Fruit fly (Drosophila melanogaster) whole organism, embryonic: ENCODE results near the gene CG34176.

Experiments used
- Awh ChIP-seq: fragments of 200-800 bp; sonication (Bioruptor generic); IDR thresholded peaks from 2 replicates; pipeline ENCODE4, ENCODE4 v1.3.6; 2022; ENCODE audit warnings: missing biosample characterization, missing genetic modification characterization
- BEAF-32 ChIP-seq: fragments of 200-800 bp; sonication (Bioruptor generic); optimal IDR thresholded peaks from 3 replicates; lab custom pipeline; 2017; ENCODE audit warnings: missing biosample characterization, missing genetic modification characterization, mild to moderate bottlenecking, moderate library complexity, missing genetic modification reagents
- Blimp-1 ChIP-seq: fragments of 200-800 bp; sonication (Bioruptor generic); optimal IDR thresholded peaks from 3 replicates; lab custom pipeline; 2018; ENCODE audit warnings: missing biosample characterization, missing genetic modification characterization, mild to moderate bottlenecking, moderate library complexity, missing genetic modification reagents
- CG10267 ChIP-seq: fragments of 200-800 bp; sonication (Bioruptor generic); optimal IDR thresholded peaks from 2 replicates; lab custom pipeline; 2018; ENCODE audit warnings: missing biosample characterization, mild to moderate bottlenecking, missing genetic modification characterization, moderate library complexity
- CG10959 ChIP-seq: fragments of 200-800 bp; sonication (Bioruptor generic); IDR thresholded peaks from 2 replicates; pipeline ENCODE4 v1.3.6; 2022; ENCODE audit warnings: missing biosample characterization, missing genetic modification characterization
- CG10979 ChIP-seq: fragments of 200-800 bp; sonication (Bioruptor generic); optimal IDR thresholded peaks from 2 replicates; lab custom pipeline; 2018; ENCODE audit warnings: missing biosample characterization, mild to moderate bottlenecking, missing genetic modification characterization, moderate library complexity
- CG11504 ChIP-seq: fragments of 200-800 bp; sonication (Bioruptor generic); optimal IDR thresholded peaks from 3 replicates; lab custom pipeline; 2019; ENCODE audit warnings: missing biosample characterization, mild to moderate bottlenecking, missing genetic modification characterization, moderate library complexity
- CG14710 ChIP-seq: fragments of 200-800 bp; sonication (Bioruptor generic); optimal IDR thresholded peaks from 3 replicates; lab custom pipeline; 2019; ENCODE audit warnings: missing biosample characterization, mild to moderate bottlenecking, missing genetic modification characterization, moderate library complexity
- CG17568 ChIP-seq: fragments of 200-800 bp; sonication (Bioruptor generic); optimal IDR thresholded peaks from 2 replicates; lab custom pipeline; 2018; ENCODE audit warnings: missing biosample characterization, mild to moderate bottlenecking, missing genetic modification characterization, moderate library complexity
- CG18262 ChIP-seq: fragments of 200-800 bp; optimal IDR thresholded peaks from 3 replicates; lab custom pipeline; 2019; ENCODE audit warnings: missing biosample characterization, mild to moderate bottlenecking, missing genetic modification characterization, moderate library complexity
- CG1832 ChIP-seq: fragments of 200-800 bp; sonication (Bioruptor generic); optimal IDR thresholded peaks from 2 replicates; lab custom pipeline; 2017; ENCODE audit warnings: missing biosample characterization, mild to moderate bottlenecking, missing genetic modification characterization, inconsistent platforms
- CG18599 ChIP-seq: fragments of 200-800 bp; sonication (Bioruptor generic); optimal IDR thresholded peaks from 3 replicates; lab custom pipeline; 2017; ENCODE audit warnings: missing biosample characterization, missing genetic modification characterization, mild to moderate bottlenecking, moderate library complexity, missing genetic modification reagents
- CG2199 ChIP-seq: fragments of 200-800 bp; sonication (Bioruptor generic); IDR thresholded peaks from 3 replicates; pipeline ENCODE4 v1.3.6; 2022; ENCODE audit warnings: missing biosample characterization, missing genetic modification characterization
- CG2678 ChIP-seq: fragments of 200-800 bp; sonication (Bioruptor generic); optimal IDR thresholded peaks from 3 replicates; lab custom pipeline; 2019; ENCODE audit warnings: missing biosample characterization, mild to moderate bottlenecking, missing genetic modification characterization, moderate library complexity
- CG2712 ChIP-seq: fragments of 200-800 bp; optimal IDR thresholded peaks from 3 replicates; lab custom pipeline; 2019; ENCODE audit warnings: missing biosample characterization, mild to moderate bottlenecking, missing genetic modification characterization, moderate library complexity
- CG34224 ChIP-seq: fragments of 200-800 bp; sonication (Bioruptor generic); IDR thresholded peaks from 3 replicates; pipeline ENCODE4 v1.3.6; 2022; ENCODE audit warnings: missing biosample characterization, missing genetic modification characterization; ENCODE audit not compliant: partially characterized antibody
- CG4360 ChIP-seq: fragments of 200-800 bp; sonication (Bioruptor generic); IDR thresholded peaks from 2 replicates; pipeline ENCODE4 v1.3.6; 2022; ENCODE audit warnings: missing biosample characterization, missing genetic modification characterization
- CG4404 ChIP-seq: fragments of 200-800 bp; sonication (Bioruptor generic); IDR thresholded peaks from 2 replicates; pipeline ENCODE4 v1.3.6; 2022; ENCODE audit warnings: missing biosample characterization, missing genetic modification characterization
- CG4617 ChIP-seq: fragments of 200-800 bp; sonication (Bioruptor generic); optimal IDR thresholded peaks from 3 replicates; lab custom pipeline; 2016; ENCODE audit warnings: missing biosample characterization, missing genetic modification characterization, borderline replicate concordance
- CG5180 ChIP-seq: fragments of 200-800 bp; sonication (Bioruptor generic); optimal IDR thresholded peaks from 3 replicates; lab custom pipeline; 2017; ENCODE audit warnings: missing biosample characterization, missing genetic modification characterization, mild to moderate bottlenecking, moderate library complexity, missing genetic modification reagents
- CG6689 ChIP-seq: fragments of 200-800 bp; sonication (Bioruptor generic); IDR thresholded peaks from 2 replicates; pipeline ENCODE4 v1.3.6; 2022; ENCODE audit warnings: missing biosample characterization, missing genetic modification characterization
- CG7839 ChIP-seq: fragments of 200-800 bp; sonication (Bioruptor generic); optimal IDR thresholded peaks from 3 replicates; lab custom pipeline; 2018; ENCODE audit warnings: missing biosample characterization, mild to moderate bottlenecking, missing genetic modification characterization, moderate library complexity
- CHES-1-like ChIP-seq: fragments of 200-800 bp; sonication (Bioruptor generic); optimal IDR thresholded peaks from 2 replicates; lab custom pipeline; 2016; ENCODE audit warnings: missing biosample characterization, missing genetic modification characterization
- D19B ChIP-seq: fragments of 200-800 bp; sonication (Bioruptor generic); optimal IDR thresholded peaks from 2 replicates; lab custom pipeline; 2017; ENCODE audit warnings: missing biosample characterization, mild to moderate bottlenecking, missing genetic modification characterization
- Dfd ChIP-seq, 2 experiments: fragments of >200 bp; optimal IDR thresholded peaks; 2 replicates each; lab custom pipeline; 2017; ENCODE audit warnings: missing biosample characterization in 2 of 2, missing genetic modification characterization in 2 of 2
- Elba2 ChIP-seq: fragments of 200-800 bp; sonication (Bioruptor generic); optimal IDR thresholded peaks from 3 replicates; lab custom pipeline; 2016; ENCODE audit warnings: missing biosample characterization, missing genetic modification characterization
- Ets97D ChIP-seq: fragments of 200-800 bp; sonication (Bioruptor generic); optimal IDR thresholded peaks from 3 replicates; lab custom pipeline; 2016; ENCODE audit warnings: missing biosample characterization, missing genetic modification characterization
- Fer1 ChIP-seq: fragments of 200-800 bp; sonication (Bioruptor generic); optimal IDR thresholded peaks from 2 replicates; lab custom pipeline; 2017; ENCODE audit warnings: missing biosample characterization, mild to moderate bottlenecking, missing genetic modification characterization
- Nf-YC ChIP-seq: fragments of 200-800 bp; optimal IDR thresholded peaks from 3 replicates; lab custom pipeline; 2019; ENCODE audit warnings: missing biosample characterization, mild to moderate bottlenecking, missing genetic modification characterization, moderate library complexity
- Spps ChIP-seq: fragments of 200-800 bp; sonication (Bioruptor generic); optimal IDR thresholded peaks from 2 replicates; lab custom pipeline; 2018; ENCODE audit warnings: missing biosample characterization, mild to moderate bottlenecking, missing genetic modification characterization
- Taf1 ChIP-seq: fragments of 200-800 bp; sonication (Bioruptor generic); IDR thresholded peaks from 2 replicates; pipeline ENCODE4 v1.3.6; 2022; ENCODE audit warnings: missing biosample characterization, missing genetic modification characterization
- Xrp1 ChIP-seq: fragments of 200-800 bp; sonication (Bioruptor generic); IDR thresholded peaks from 2 replicates; pipeline ENCODE4 v1.3.6; 2022; ENCODE audit warnings: missing biosample characterization, missing genetic modification characterization
- aop ChIP-seq: fragments of 200-800 bp; sonication (Bioruptor generic); IDR thresholded peaks from 2 replicates; pipeline ENCODE4 v1.3.6; 2022; ENCODE audit warnings: missing biosample characterization, missing genetic modification characterization
- bsh ChIP-seq, 2 experiments: fragments of 200-800 bp; sonication (Bioruptor generic); optimal IDR thresholded peaks; 2 replicates each; lab custom pipeline; 2017 to 2018; ENCODE audit warnings: mild to moderate bottlenecking in 2 of 2, missing biosample characterization in 2 of 2, missing genetic modification characterization in 2 of 2, moderate library complexity in 1 of 2
- chn ChIP-seq: fragments of 200-800 bp; sonication (Bioruptor generic); optimal IDR thresholded peaks from 2 replicates; lab custom pipeline; 2016; ENCODE audit warnings: missing biosample characterization, missing genetic modification characterization
- dmrt11E ChIP-seq: fragments of 200-800 bp; sonication (Bioruptor generic); optimal IDR thresholded peaks from 3 replicates; lab custom pipeline; 2018; ENCODE audit warnings: missing biosample characterization, mild to moderate bottlenecking, missing genetic modification characterization, moderate library complexity
- gem ChIP-seq: fragments of 200-800 bp; sonication (Bioruptor generic); optimal IDR thresholded peaks from 2 replicates; lab custom pipeline; 2019; ENCODE audit warnings: missing biosample characterization, mild to moderate bottlenecking, missing genetic modification characterization, moderate library complexity
- kni ChIP-seq: fragments of 200-800 bp; sonication (Bioruptor generic); optimal IDR thresholded peaks from 3 replicates; lab custom pipeline; 2017; ENCODE audit warnings: mild to moderate bottlenecking, missing biosample characterization, missing genetic modification reagents, missing genetic modification characterization
- lola ChIP-seq, 3 experiments: fragments of >200 bp in 2 of 3; fragments of 200-800 bp in 1 of 3; sonication (Bioruptor generic) in 1 of 3; optimal IDR thresholded peaks; 2 replicates each; lab custom pipeline; 2017 to 2019; ENCODE audit warnings: missing biosample characterization in 3 of 3, missing genetic modification characterization in 3 of 3, mild to moderate bottlenecking in 1 of 3, moderate library complexity in 1 of 3
- prd ChIP-seq, 3 experiments: fragments of >200 bp in 2 of 3; fragments of 200-800 bp in 1 of 3; sonication (Bioruptor generic) in 1 of 3; optimal IDR thresholded peaks in 2 of 3; IDR thresholded peaks in 1 of 3; 2 replicates in 2 of 3; 3 replicates in 1 of 3; pipeline versions ENCODE4 v1.3.6 to Lab custom; 2017 to 2022; ENCODE audit warnings: missing biosample characterization in 1 of 3, missing genetic modification characterization in 1 of 3
- pros ChIP-seq: fragments of 200-800 bp; sonication (Bioruptor generic); optimal IDR thresholded peaks from 3 replicates; lab custom pipeline; 2019; ENCODE audit warnings: missing biosample characterization, mild to moderate bottlenecking, missing genetic modification characterization, moderate library complexity
- ro ChIP-seq: fragments of 200-800 bp; sonication (Bioruptor generic); IDR thresholded peaks from 2 replicates; pipeline ENCODE4 v1.3.6; 2022; ENCODE audit warnings: missing biosample characterization, missing genetic modification characterization
- row ChIP-seq: fragments of 200-800 bp; sonication (Bioruptor generic); IDR thresholded peaks from 3 replicates; pipeline ENCODE4 v1.3.6; 2022; ENCODE audit warnings: missing biosample characterization, missing genetic modification characterization
- sens ChIP-seq: fragments of 200-800 bp; sonication (Bioruptor generic); peaks from one replicate; lab custom pipeline; 2016; ENCODE audit warnings: missing biosample characterization, missing genetic modification characterization
- sqz ChIP-seq: fragments of 200-800 bp; sonication (Bioruptor generic); optimal IDR thresholded peaks from 3 replicates; lab custom pipeline; 2018; ENCODE audit warnings: missing biosample characterization, mild to moderate bottlenecking, missing genetic modification characterization
- tll ChIP-seq, 2 experiments: fragments of 200-800 bp in 1 of 2; fragments of >200 bp in 1 of 2; sonication (Bioruptor generic) in 1 of 2; optimal IDR thresholded peaks; 2 replicates each; lab custom pipeline; 2017 to 2019; ENCODE audit warnings: missing biosample characterization in 2 of 2, missing genetic modification characterization in 2 of 2, mild to moderate bottlenecking in 1 of 2, moderate library complexity in 1 of 2

The CG34176 gene

DNA sequence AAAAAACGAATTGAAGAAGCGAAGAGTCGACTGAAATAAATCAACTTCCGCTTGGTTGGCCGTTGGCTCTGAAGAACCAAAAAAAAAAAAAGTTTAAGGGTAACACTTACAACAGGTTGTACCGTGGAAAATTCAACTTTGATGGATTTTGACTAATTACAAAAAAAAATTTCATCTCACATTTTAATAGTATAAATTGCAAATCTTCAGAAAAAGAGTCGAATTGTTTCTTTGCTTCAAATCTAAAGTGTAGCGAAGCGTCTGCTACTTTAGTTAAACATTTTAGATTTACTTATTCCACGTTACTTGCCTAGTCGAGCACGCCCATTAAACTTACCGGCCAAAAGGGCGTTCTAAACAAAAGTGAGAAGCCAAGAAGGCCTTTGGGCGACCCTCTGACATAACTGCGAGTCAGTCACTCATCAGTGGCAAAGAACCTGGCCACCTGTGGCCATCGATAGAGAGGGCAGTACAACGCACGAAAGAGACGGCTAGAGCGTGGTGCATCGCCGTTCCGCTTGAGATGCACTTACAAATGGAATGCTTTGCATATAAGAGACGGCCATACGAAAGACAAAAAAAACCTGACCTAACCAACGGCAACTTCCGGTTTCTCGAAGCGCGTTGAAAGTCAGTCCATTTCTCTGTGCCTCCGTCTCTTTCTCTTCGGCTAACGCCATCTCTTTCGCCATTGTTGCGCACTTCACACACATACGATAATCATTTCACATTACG lies 17.9 kb downstream of the CG34176 start:
- peak; percentile 10 for TF ChIP-seq D19B
- TF ChIP-seq sqz (GFP tag; lab: Kevin White, UChicago), result peak; percentile 31
- peak; percentile 14 for TF ChIP-seq CG7839 (tag; lab: Kevin White, UChicago)
- TF ChIP-seq dmrt11E (tag; lab: Kevin White, UChicago), result peak; percentile 48
- peak in 1 of 2 experiments; percentile 25 for TF ChIP-seq bsh (GFP tag; optimal IDR thresholded peaks at IDR 0.05; lab: Kevin White, UChicago)
- peak; percentile 47; the same call in 1 of the 2 replicates for TF ChIP-seq Xrp1 (GFP tag; lab: Robert Waterston, UW)
- TF ChIP-seq CG18262 (tag; lab: Kevin White, UChicago), result peak; percentile 36
- peak; percentile 28 for TF ChIP-seq pros (GFP tag; lab: Kevin White, UChicago)
- peak; percentile 82 for TF ChIP-seq aop (GFP tag; lab: Robert Waterston, UW)
- peak; percentile 21 for TF ChIP-seq CG10979 (tag; lab: Kevin White, UChicago)
- 0 out of 2 replicates have a peak, but pooled peaks have one; percentile 10 for TF ChIP-seq CG10959 (GFP tag; lab: Robert Waterston, UW)
- TF ChIP-seq CG4404 (GFP tag; lab: Robert Waterston, UW), result no peak
- peak; percentile 13 for TF ChIP-seq CG10267
- no peak for TF ChIP-seq ro (GFP tag; lab: Robert Waterston, UW)
- peak; percentile 33 for TF ChIP-seq gem (tag; lab: Kevin White, UChicago)
- peak; percentile 89 for TF ChIP-seq sens
- no peak for TF ChIP-seq Spps
- peak; percentile 9 for TF ChIP-seq CG11504
- peak; percentile 27 for TF ChIP-seq CG14710 (tag; lab: Kevin White, UChicago)
- peak; percentile 11 for TF ChIP-seq CG2678
- peak; percentile 1 for TF ChIP-seq chn (GFP tag; lab: Kevin White, UChicago)
- no peak for TF ChIP-seq prd (optimal IDR thresholded peaks at IDR 0.05; lab: Kevin White, UChicago)
- TF ChIP-seq prd (GFP tag; IDR thresholded peaks at IDR 0.05; lab: Robert Waterston, UW), result peak; percentile 20; the same call in 1 of the 3 replicates
- peak; percentile 57; the same call in 2 of the 3 replicates for TF ChIP-seq row
- TF ChIP-seq kni, result peak; percentile 14
- no peak for TF ChIP-seq Taf1 (GFP tag; lab: Robert Waterston, UW)
- TF ChIP-seq CG18599 (GFP tag; lab: Kevin White, UChicago), result no peak
- 0 out of 2 replicates have a peak, but pooled peaks have one; percentile 29 for TF ChIP-seq CG4360 (GFP tag; lab: Robert Waterston, UW)
- TF ChIP-seq lola (GFP tag; optimal IDR thresholded peaks at IDR 0.05; lab: Kevin White, UChicago), result peak in 1 of 3 experiments; percentile 24
- TF ChIP-seq Ets97D (GFP tag; lab: Kevin White, UChicago), result no peak
- no peak for TF ChIP-seq Elba2
- peak; percentile 66 for TF ChIP-seq CG1832
- peak; percentile 34; the same call in 1 of the 3 replicates for TF ChIP-seq CG2199 (GFP tag; lab: Robert Waterston, UW)
- peak in 1 of 2 experiments; percentile 49 for TF ChIP-seq tll (GFP tag; optimal IDR thresholded peaks at IDR 0.05; lab: Kevin White, UChicago)
- no peak for TF ChIP-seq CG17568 (GFP tag; lab: Kevin White, UChicago)
- TF ChIP-seq CG6689 (GFP tag; lab: Robert Waterston, UW), result peak; percentile 19; the same call in 1 of the 2 replicates
- TF ChIP-seq Dfd (GFP tag; optimal IDR thresholded peaks at IDR 0.05; lab: Kevin White, UChicago), result no peak
- TF ChIP-seq BEAF-32 (GFP tag; lab: Kevin White, UChicago), result no peak
- no peak for TF ChIP-seq Fer1 (GFP tag; lab: Kevin White, UChicago)
- no peak for TF ChIP-seq CG34224 (GFP tag; lab: Robert Waterston, UW)
- TF ChIP-seq CG4617 (GFP tag; lab: Kevin White, UChicago), result no peak
- peak; percentile 80 for TF ChIP-seq Blimp-1
- no peak for TF ChIP-seq CHES-1-like (GFP tag; lab: Kevin White, UChicago)
- TF ChIP-seq CG2712 (tag; lab: Kevin White, UChicago), result peak; percentile 20
- 0 out of 2 replicates have a peak, but pooled peaks have one; percentile 22 for TF ChIP-seq Awh (GFP tag; lab: Robert Waterston, UW)
- TF ChIP-seq Nf-YC (tag; lab: Kevin White, UChicago), result peak; percentile 24
- peak; percentile 42 for TF ChIP-seq CG5180 (GFP tag; lab: Kevin White, UChicago)
